Worm (Caenorhabditis elegans) whole organism, L4/young adult: ENCODE measurements around the gene Y50E8A.12.
"Not testable (repeated sequence)": the region's sequence is repeated elsewhere in the genome, so short reads cannot be mapped to it uniquely, and the experiment has no call there.

ENCODE experiments used
- W03F9.2 ChIP-seq: fragments of 150-350 bp; optimal IDR thresholded peaks from 2 replicates; lab custom pipeline; 2014; ENCODE audit warnings: missing biosample characterization, missing genetic modification characterization
- dao-5 ChIP-seq: sonication (generic microtip); optimal IDR thresholded peaks from 2 replicates; lab custom pipeline; 2016; ENCODE audit warnings: missing genotype, missing genetic modification characterization, moderate library complexity, missing compliant biosample characterization
- him-1 ChIP-seq: sonication (generic microtip); optimal IDR thresholded peaks from 2 replicates; lab custom pipeline; 2016; ENCODE audit warnings: missing genotype, missing genetic modification reagents, missing genetic modification characterization, missing compliant biosample characterization

Y50E8A.12 gene

DNA sequence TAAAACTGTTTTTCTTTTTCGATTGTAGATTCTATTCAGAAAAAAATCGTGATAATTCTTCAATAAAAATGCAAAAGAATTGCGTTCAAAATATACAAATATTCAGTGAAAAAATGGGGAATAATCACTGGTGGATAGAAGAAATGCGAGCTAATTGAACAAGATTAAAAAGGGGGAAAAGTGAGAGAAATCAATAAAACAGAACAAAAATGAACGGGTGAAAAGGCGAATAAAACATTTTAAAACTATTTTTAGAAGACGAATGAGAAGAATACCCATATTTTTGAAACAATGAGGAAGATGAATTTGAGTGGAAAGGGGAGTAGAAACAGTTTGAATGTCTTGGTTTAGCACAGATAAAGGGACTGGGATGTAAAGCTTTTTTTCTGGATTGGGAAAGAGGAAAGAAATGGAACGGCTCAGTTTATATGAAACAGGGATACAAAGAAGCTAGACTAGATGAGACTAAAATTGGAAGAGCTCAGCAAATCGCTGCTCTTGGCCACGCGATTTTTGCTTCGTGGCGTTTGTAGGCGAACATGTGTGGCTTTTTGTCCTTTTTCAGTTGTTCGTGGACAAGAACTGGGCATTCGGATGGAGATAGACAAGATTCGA lies at the start of gene Y50E8A.12:
TSS of gene Y50E8A.12 (minus strand) at position 51 of the 615 bp plus-strand sequence.
- TF ChIP-seq dao-5 (tag; lab: Kevin White, UChicago) (no peak), him-1 (tag; lab: Kevin White, UChicago) (no peak), W03F9.2 (tag; lab: Kevin White, UChicago) (no peak)

DNA sequence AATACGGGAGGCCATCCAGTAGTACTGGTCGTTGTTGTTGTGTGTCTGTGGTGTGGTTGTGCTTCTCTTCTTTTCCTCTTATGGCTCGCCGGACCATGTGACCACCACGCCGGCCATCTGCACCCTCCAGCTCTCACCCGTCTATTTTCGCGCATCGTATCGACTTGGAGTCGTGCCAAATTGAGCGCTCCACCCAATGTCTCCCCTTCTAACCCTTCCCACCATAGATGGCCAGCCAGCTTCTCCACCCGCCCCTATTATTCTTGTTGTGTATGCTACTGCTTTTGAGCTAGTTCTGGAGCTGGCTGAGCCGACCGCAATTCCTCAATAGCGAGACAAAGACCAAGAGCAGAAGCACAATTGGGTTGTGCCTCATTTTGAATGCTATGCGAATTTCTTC lies 49.2 kb upstream of the Y50E8A.12 start:
- peak; percentile 4 for TF ChIP-seq him-1 (tag; lab: Kevin White, UChicago)
- TF ChIP-seq dao-5 (tag; lab: Kevin White, UChicago): no peak
- TF ChIP-seq W03F9.2 (tag; lab: Kevin White, UChicago): no peak

DNA sequence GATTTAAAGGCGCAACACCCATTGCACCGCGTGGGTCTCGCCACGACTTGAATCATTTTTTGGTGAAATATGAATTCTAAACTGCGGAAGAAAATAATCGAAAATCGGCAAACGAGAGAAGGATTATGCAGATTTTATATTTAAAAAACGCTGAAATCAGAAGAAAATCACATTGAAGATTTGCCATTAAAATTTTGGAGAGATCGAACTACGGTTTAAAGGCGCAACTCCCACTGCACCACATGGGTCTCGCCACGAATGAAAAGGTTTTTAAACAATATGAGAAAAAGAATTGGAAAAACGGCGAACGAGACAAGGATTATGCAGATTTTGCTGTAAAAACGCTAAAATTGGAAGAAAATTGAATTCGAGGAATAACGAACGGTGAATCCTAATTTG lies 48.8 kb upstream of the Y50E8A.12 start:
- TF ChIP-seq him-1 (tag; lab: Kevin White, UChicago): no peak
- TF ChIP-seq W03F9.2 (tag; lab: Kevin White, UChicago): no peak

DNA sequence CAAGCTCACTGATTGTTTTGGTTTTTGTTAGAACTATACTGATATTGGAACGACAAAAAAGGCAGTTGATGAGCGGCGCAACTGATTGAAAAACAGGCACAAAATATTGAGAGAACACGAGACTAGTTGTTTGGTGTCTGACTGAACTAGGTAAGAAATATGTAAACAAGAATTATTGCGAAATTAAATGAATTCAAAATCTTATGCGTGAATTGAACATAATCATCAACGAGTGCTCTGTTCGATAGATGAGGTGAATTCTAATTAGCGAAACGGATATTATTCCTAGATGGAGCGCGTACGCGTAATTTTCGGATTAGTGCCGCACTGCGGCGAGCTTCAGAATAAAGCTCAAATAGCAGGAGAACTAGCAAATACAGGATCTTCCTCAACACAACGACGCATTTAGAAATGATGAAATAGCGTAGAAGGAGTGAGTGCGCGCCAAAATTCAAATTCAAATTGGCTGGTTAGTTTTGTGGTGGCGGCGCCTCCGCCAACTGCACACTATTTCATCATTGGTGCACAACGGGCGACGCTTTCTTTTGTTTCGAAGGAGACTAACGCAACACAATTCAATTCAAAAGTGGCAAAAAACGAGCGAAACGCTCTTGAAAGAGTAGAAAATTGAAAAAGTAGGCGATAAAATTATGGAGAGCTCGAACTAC lies 48.2 kb upstream of the Y50E8A.12 start:
- no peak for TF ChIP-seq W03F9.2 (tag; lab: Kevin White, UChicago)
- TF ChIP-seq dao-5 (tag; lab: Kevin White, UChicago): no peak
- TF ChIP-seq him-1 (tag; lab: Kevin White, UChicago): no peak

DNA sequence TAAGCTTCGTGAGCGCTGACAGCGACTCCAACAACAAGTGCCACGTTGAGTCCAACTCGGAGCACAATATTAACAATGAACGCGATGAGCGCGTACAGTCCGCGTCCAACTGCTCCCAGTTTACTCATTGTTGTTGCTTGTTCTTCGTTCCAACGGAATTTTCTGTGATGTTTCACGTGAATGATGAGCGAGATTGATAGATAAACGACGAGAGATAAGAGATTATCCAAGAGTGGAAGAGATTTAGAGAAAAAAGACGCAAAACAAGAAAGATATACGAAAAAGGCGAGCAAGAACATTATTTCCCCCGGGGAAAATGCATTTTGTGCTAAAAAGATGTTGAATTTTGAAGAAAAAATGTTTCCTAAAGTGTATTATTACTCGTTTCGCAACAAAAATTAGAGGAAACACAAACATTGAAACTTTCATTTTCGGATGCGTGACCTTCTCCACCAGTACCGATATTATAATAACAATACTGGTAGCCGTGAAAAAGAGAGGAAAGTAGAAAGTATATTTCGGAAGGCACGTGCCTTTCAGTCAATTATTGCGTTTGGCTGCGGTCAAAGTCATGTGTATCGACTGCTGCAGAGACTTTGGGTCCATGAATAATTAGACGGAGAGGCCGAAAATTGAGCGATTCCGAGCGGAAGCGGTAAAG lies 47.6 kb upstream of the Y50E8A.12 start:
- TF ChIP-seq W03F9.2 (tag; lab: Kevin White, UChicago): no peak
- no peak for TF ChIP-seq dao-5 (tag; lab: Kevin White, UChicago)
- TF ChIP-seq him-1 (tag; lab: Kevin White, UChicago): no peak

DNA sequence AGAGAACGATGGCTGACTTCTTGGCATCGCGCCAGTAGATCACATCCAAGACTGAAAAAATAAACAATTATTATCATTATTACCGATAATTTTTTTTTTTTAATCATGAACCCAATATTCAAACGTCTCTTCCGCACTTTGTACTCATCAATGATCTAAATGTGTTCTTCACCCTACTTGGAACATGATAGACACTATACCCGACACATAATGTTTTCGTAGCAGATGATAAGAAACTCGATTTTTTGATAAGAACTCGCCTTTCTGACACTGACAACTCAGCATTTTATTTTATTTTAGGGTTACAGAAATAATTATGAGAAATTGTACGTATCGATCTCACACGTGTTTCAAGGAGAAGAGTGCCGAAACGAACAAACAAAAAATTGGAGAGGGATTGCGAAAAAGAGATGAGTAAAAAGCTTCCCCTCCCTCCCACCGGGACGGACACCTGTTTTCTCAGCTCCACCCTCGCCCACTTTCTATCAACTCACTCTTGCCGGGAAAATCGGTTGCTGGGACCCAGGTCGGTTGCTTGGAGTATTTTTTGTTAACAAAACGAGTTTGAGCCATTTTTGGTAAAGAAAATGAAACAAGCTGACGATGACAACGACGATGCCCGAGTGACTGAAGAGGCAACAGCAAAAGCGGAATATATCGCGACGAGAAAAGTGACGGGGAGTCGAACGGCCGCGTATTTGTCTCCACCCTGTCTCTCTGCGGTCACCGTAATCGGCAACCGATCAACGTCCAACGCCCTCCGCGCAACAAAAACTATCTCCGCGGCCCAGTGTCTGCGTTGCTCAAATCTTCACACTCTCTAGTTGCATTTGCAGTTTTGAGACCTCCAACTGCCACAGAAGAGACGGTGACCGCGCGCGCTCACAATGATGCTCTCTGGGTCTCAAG lies 46.5 kb upstream of the Y50E8A.12 start:
- TF ChIP-seq W03F9.2 (tag; lab: Kevin White, UChicago): no peak
- no peak for TF ChIP-seq dao-5 (tag; lab: Kevin White, UChicago)
- no peak for TF ChIP-seq him-1 (tag; lab: Kevin White, UChicago)

DNA sequence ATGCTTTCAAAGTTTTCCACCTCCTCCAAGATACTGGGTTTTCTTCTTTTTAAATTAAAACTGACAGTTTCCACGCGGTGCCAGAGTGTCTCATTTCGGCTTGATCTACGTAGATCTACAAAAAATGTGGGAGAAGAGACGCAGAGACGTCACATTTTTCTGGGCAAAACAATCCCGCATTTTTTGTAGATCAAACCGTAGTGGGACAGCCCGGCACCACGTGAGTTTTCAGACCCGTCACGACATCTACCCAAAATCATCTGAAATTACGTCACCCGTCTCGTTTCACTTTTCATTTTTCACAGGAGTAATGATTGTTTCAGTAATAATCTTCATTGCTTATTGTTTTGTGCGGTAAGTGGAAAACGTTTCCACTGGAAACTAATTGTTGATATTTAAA lies 44.4 kb upstream of the Y50E8A.12 start:
- no peak for TF ChIP-seq dao-5 (tag; lab: Kevin White, UChicago)
- TF ChIP-seq W03F9.2 (tag; lab: Kevin White, UChicago): no peak
- TF ChIP-seq him-1 (tag; lab: Kevin White, UChicago): no peak

DNA sequence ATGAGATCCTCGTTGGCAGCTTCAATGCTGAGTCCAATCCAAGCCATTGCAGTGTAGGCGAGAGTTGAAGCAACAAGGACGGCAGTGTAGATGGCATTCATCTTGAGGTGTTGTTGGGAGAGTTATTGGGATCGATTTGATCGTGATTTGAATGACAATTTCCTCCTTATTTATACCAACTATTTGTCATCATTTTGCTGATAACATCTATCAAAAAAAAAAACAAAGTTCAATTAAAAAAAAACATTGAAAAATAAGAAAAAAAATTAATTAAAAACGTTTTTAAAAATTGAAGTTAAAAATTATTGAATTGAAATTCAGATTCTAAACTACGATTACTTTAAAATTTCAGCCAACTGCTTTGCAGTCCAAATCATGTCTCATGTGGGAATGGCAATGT lies 42.9 kb upstream of the Y50E8A.12 start, which contains the start of gene nspa-8:
TSS of gene nspa-8 (minus strand) at position 101 of the 400 bp plus-strand sequence.
- not testable (repeated sequence) for TF ChIP-seq W03F9.2, dao-5, him-1 (tag; lab: Kevin White, UChicago)

DNA sequence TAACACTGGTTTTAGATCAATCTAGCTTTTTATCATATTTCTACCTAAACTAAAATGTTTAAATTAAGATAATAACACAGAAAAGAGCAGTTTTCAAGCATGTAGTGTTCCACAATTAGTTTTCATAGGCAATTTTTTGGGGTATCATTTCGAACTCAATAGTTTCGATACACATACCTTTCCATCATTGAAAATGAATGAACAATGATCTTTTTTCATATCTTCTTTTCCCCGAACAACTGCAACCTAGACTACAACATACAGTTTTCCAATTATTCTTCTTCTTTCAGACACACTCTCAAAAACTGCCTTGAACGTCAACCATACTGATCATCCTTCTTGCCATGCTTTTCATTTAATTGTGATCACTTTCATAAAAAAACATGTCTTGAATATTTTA lies 40.1 kb upstream of the Y50E8A.12 start, which contains the start of gene W06A7.4:
TSS of gene W06A7.4 (plus strand) at position 301 of the 400 bp plus-strand sequence.
- no peak for TF ChIP-seq him-1 (tag; lab: Kevin White, UChicago)
- no peak for TF ChIP-seq dao-5 (tag; lab: Kevin White, UChicago)
- no peak for TF ChIP-seq W03F9.2 (tag; lab: Kevin White, UChicago)

DNA sequence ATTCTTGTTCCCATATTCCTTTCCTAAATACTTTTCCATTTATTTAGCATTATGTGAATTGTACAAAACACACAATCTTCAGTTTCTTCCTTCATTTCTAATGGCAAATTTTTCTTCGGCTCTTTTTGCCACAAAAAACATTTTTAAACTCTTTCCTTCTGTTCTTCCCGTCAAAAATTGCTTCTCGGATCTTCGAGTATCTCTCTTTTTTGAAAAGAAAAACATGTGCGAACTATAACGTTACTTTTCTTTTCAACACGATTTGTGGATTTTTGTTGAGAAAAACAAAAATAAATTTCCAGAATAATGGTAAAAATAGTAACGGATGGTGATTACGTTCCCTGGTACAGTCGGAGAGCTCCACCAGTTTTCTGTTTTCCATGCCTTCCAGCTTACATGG lies 37.5 kb upstream of the Y50E8A.12 start, which contains the start of gene W06A7.2:
TSS of gene W06A7.2 (plus strand) at position 301 of the 400 bp plus-strand sequence.
- TF ChIP-seq him-1 (tag; lab: Kevin White, UChicago) (no peak), dao-5 (tag; lab: Kevin White, UChicago) (no peak)

DNA sequence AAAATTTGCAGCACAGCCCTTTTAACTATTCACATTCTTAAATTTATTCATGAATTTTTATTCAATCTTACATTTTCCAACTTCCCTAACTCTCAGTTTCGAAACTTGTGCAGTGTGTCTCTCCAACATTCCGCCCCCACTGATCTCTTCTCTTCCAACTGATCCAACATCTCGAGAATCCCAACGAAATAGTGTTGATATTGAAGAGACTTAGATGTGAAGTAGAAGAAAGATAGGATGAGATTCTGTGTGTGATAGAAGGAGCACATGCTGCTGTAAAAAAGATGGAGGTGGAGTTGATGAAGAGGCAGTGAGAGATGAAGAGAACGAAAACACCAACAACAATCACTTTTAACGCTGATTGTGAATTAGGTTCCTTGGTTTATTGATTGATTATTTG lies 36.3 kb upstream of the Y50E8A.12 start:
- TF ChIP-seq dao-5 (tag; lab: Kevin White, UChicago) (no peak), W03F9.2 (tag; lab: Kevin White, UChicago) (no peak), him-1 (tag; lab: Kevin White, UChicago) (no peak)

DNA sequence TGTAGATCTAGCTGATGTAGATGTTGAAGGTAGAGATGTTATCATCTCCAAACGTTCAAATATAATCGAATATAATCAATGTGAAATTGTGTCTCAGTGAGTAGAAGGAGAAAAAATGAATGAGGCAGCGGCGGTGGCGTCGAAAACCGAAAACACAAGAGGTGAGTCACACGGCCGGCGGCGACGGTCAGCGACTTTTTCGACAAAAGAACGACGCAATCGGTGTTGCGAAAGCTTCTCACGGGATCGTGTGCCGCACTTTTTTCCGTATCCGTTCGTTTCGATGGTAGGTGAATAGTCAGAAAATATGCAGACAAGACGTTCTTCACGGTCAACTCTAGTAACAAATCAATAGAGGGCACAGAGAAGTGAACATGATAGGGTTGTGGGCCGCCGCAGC lies 31.5 kb upstream of the Y50E8A.12 start, which contains the start of gene rin-1:
TSS of gene rin-1 (minus strand) at position 101 of the 400 bp plus-strand sequence.
- no peak for TF ChIP-seq him-1 (tag; lab: Kevin White, UChicago)
- TF ChIP-seq W03F9.2 (tag; lab: Kevin White, UChicago): no peak
- no peak for TF ChIP-seq dao-5 (tag; lab: Kevin White, UChicago)
